Worm (Caenorhabditis elegans) whole organism, L4 larva: ENCODE data around the gene fubl-1.

Experiments used
- D1046.2 ChIP-seq: fragments of 200-800 bp; sonication (Bioruptor generic); IDR thresholded peaks from 2 replicates; pipeline ENCODE4 v1.3.6; 2022; ENCODE audit warnings: missing genetic modification characterization, missing compliant biosample characterization
- F10B5.3 ChIP-seq: sonication (generic microtip); optimal IDR thresholded peaks from 2 replicates; lab custom pipeline; 2016; ENCODE audit warnings: mild to moderate bottlenecking, missing genetic modification characterization, missing compliant biosample characterization
- F26F4.8 ChIP-seq: fragments of 200-800 bp; sonication (Bioruptor generic); conservative IDR thresholded peaks from 2 replicates; pipeline ENCODE4 v1.3.6; 2022; ENCODE audit warnings: missing genetic modification characterization, missing compliant biosample characterization
- F37D6.2 ChIP-seq: sonication (generic microtip); optimal IDR thresholded peaks from 2 replicates; lab custom pipeline; 2016; ENCODE audit warnings: mild to moderate bottlenecking, missing genetic modification characterization, missing compliant biosample characterization
- T26A8.4 ChIP-seq: fragments of 200-800 bp; sonication (Bioruptor generic); IDR thresholded peaks from 2 replicates; pipeline ENCODE4 v1.3.6; 2022; ENCODE audit warnings: missing genetic modification characterization, missing compliant biosample characterization
- Y48G9A.11 ChIP-seq: fragments of 200-800 bp; sonication (Bioruptor generic); IDR thresholded peaks from 2 replicates; pipeline ENCODE4 v1.3.6; 2022; ENCODE audit warnings: missing genetic modification reagents, missing genetic modification characterization, missing compliant biosample characterization
- ZK546.5 ChIP-seq, 2 experiments: sonication (generic microtip); optimal IDR thresholded peaks; 2 replicates each; lab custom pipeline; 2017; ENCODE audit warnings: missing biosample characterization in 2 of 2, missing genetic modification characterization in 2 of 2
- aha-1 ChIP-seq: fragments of 150-350 bp; peaks from one replicate; lab custom pipeline; 2014; ENCODE audit warnings: missing biosample characterization, missing genetic modification characterization
- arid-1 ChIP-seq: fragments of 200-800 bp; sonication (Bioruptor generic); conservative IDR thresholded peaks from 2 replicates; pipeline ENCODE4 v1.3.6; 2022; ENCODE audit warnings: missing genetic modification reagents, missing genetic modification characterization, missing compliant biosample characterization
- ceh-28 ChIP-seq: fragments of 150-350 bp; optimal IDR thresholded peaks from 2 replicates; lab custom pipeline; 2014; ENCODE audit warnings: missing biosample characterization, missing genetic modification reagents, missing genetic modification characterization
- ceh-44 ChIP-seq: fragments of 200-800 bp; sonication (Bioruptor generic); IDR thresholded peaks from 2 replicates; pipeline ENCODE4 v1.3.6; 2022; ENCODE audit warnings: missing genetic modification reagents, missing genetic modification characterization, missing compliant biosample characterization
- ceh-82 ChIP-seq: sonication (generic microtip); optimal IDR thresholded peaks from 2 replicates; lab custom pipeline; 2017; ENCODE audit warnings: missing biosample characterization, missing genetic modification characterization
- ces-1 ChIP-seq: fragments of 150-350 bp; sonication (generic microtip); optimal IDR thresholded peaks from 4 replicates; lab custom pipeline; 2014; ENCODE audit warnings: missing biosample characterization, missing genetic modification reagents, missing genetic modification characterization
- cey-2 ChIP-seq: sonication (generic microtip); optimal IDR thresholded peaks from 3 replicates; lab custom pipeline; 2017; ENCODE audit warnings: missing genetic modification characterization, mild to moderate bottlenecking, missing compliant biosample characterization, antibody characterized with exemption, borderline replicate concordance; ENCODE audit not compliant: insufficient read depth
- ctbp-1 ChIP-seq: fragments of 200-800 bp; sonication (Bioruptor generic); IDR thresholded peaks from 2 replicates; pipeline ENCODE4 v1.3.6; 2022; ENCODE audit warnings: missing genetic modification reagents, missing genetic modification characterization, missing compliant biosample characterization
- daf-12 ChIP-seq: fragments of 150-350 bp; optimal IDR thresholded peaks from 2 replicates; lab custom pipeline; 2014; ENCODE audit warnings: missing biosample characterization, missing genetic modification reagents, missing genetic modification characterization
- daf-16 ChIP-seq, 3 experiments: sonication (generic microtip); optimal IDR thresholded peaks; 2 replicates each; lab custom pipeline; 2016 to 2017; ENCODE audit warnings: missing genetic modification characterization in 3 of 3, missing genetic modification reagents in 3 of 3, mild to moderate bottlenecking in 2 of 3, missing compliant biosample characterization in 2 of 3, missing biosample characterization in 1 of 3, moderate library complexity in 1 of 3
- dmd-9 ChIP-seq: fragments of 200-800 bp; sonication (Bioruptor generic); IDR thresholded peaks from 2 replicates; pipeline ENCODE4 v1.3.6; 2022; ENCODE audit warnings: missing genetic modification reagents, missing genetic modification characterization, missing compliant biosample characterization
- egl-27 ChIP-seq: sonication (generic microtip); optimal IDR thresholded peaks from 3 replicates; lab custom pipeline; 2017; ENCODE audit warnings: missing biosample characterization, missing genetic modification reagents, missing genetic modification characterization
- egl-43 ChIP-seq: fragments of 200-800 bp; sonication (Bioruptor generic); IDR thresholded peaks from 2 replicates; pipeline ENCODE4 v1.3.6; 2022; ENCODE audit warnings: missing genetic modification reagents, missing genetic modification characterization, missing compliant biosample characterization
- fkh-10 ChIP-seq: fragments of 150-350 bp; optimal IDR thresholded peaks from 2 replicates; lab custom pipeline; 2014; ENCODE audit warnings: missing biosample characterization, missing genetic modification reagents, missing genetic modification characterization
- gei-8 ChIP-seq: fragments of 200-800 bp; sonication (Bioruptor generic); optimal IDR thresholded peaks from 2 replicates; lab custom pipeline; 2018; ENCODE audit warnings: mild to moderate bottlenecking, missing genetic modification characterization, missing compliant biosample characterization
- hif-1 ChIP-seq, 2 experiments: sonication (generic microtip); optimal IDR thresholded peaks; 2 replicates each; lab custom pipeline; 2016 to 2017; ENCODE audit warnings: missing compliant biosample characterization in 2 of 2, missing genetic modification characterization in 2 of 2, missing genetic modification reagents in 2 of 2, missing genotype in 2 of 2, mild to moderate bottlenecking in 1 of 2
- hlh-11 ChIP-seq: fragments of 200-800 bp; sonication (Bioruptor generic); optimal IDR thresholded peaks from 2 replicates; lab custom pipeline; 2018; ENCODE audit warnings: mild to moderate bottlenecking, missing genetic modification characterization, missing compliant biosample characterization
- hlh-30 ChIP-seq: sonication (generic microtip); optimal IDR thresholded peaks from 2 replicates; lab custom pipeline; 2017; ENCODE audit warnings: antibody characterized with exemption, mild to moderate bottlenecking, missing genetic modification characterization, missing compliant biosample characterization; ENCODE audit not compliant: insufficient read depth
- hmg-1.1 ChIP-seq: fragments of 200-800 bp; sonication (Bioruptor generic); IDR thresholded peaks from 2 replicates; pipeline ENCODE4 v1.3.6; 2022; ENCODE audit warnings: missing genetic modification reagents, missing genetic modification characterization, missing compliant biosample characterization
- lin-1 ChIP-seq: fragments of 200-800 bp; sonication (Bioruptor generic); IDR thresholded peaks from 2 replicates; pipeline ENCODE4 v1.3.6; 2022; ENCODE audit warnings: missing genetic modification reagents, missing genetic modification characterization, missing compliant biosample characterization
- lin-13 ChIP-seq: fragments of 150-350 bp; optimal IDR thresholded peaks from 2 replicates; lab custom pipeline; 2014; ENCODE audit warnings: missing biosample characterization, missing genetic modification reagents, missing genetic modification characterization
- lin-15B ChIP-seq: fragments of 150-350 bp; sonication (generic microtip); optimal IDR thresholded peaks from 3 replicates; lab custom pipeline; 2014; ENCODE audit warnings: missing biosample characterization, missing genetic modification characterization
- lin-38 ChIP-seq: fragments of 200-800 bp; sonication (Bioruptor generic); IDR thresholded peaks from 2 replicates; pipeline ENCODE4 v1.3.6; 2022; ENCODE audit warnings: missing genetic modification reagents, missing genetic modification characterization, missing compliant biosample characterization
- mdt-29 ChIP-seq: fragments of 200-800 bp; sonication (Bioruptor generic); IDR thresholded peaks from 2 replicates; pipeline ENCODE4 v1.3.6; 2022; ENCODE audit warnings: missing genetic modification reagents, missing genetic modification characterization, missing compliant biosample characterization
- mep-1 ChIP-seq: fragments of 150-350 bp; sonication (generic microtip); optimal IDR thresholded peaks from 3 replicates; lab custom pipeline; 2014; ENCODE audit warnings: missing biosample characterization, missing genetic modification characterization
- mxl-2 ChIP-seq: fragments of 200-800 bp; sonication (Bioruptor generic); conservative IDR thresholded peaks from 2 replicates; pipeline ENCODE4 v1.3.6; 2022; ENCODE audit warnings: missing genetic modification reagents, missing genetic modification characterization, missing compliant biosample characterization
- nhr-25 ChIP-seq: sonication (generic microtip); optimal IDR thresholded peaks from 2 replicates; lab custom pipeline; 2017; ENCODE audit warnings: missing genetic modification characterization, mild to moderate bottlenecking, missing compliant biosample characterization, antibody characterized with exemption, moderate library complexity, borderline replicate concordance; ENCODE audit not compliant: insufficient read depth
- nhr-48 ChIP-seq: sonication (generic microtip); optimal IDR thresholded peaks from 2 replicates; lab custom pipeline; 2016; ENCODE audit warnings: mild to moderate bottlenecking, missing genetic modification characterization, missing compliant biosample characterization
- nhr-6 ChIP-seq: fragments of 150-350 bp; optimal IDR thresholded peaks from 2 replicates; lab custom pipeline; 2014; ENCODE audit warnings: missing biosample characterization, missing genetic modification characterization
- nhr-76 ChIP-seq: fragments of 150-350 bp; optimal IDR thresholded peaks from 2 replicates; lab custom pipeline; 2014; ENCODE audit warnings: missing biosample characterization, missing genetic modification characterization
- nhr-77 ChIP-seq: fragments of 150-350 bp; optimal IDR thresholded peaks from 2 replicates; lab custom pipeline; 2014; ENCODE audit warnings: missing biosample characterization, missing genetic modification characterization
- php-3 ChIP-seq: fragments of 200-800 bp; sonication (Bioruptor generic); IDR thresholded peaks from 2 replicates; pipeline ENCODE4 v1.3.6; 2022; ENCODE audit warnings: missing genetic modification reagents, missing genetic modification characterization, missing compliant biosample characterization
- set-16 ChIP-seq: fragments of 200-800 bp; sonication (Bioruptor generic); IDR thresholded peaks from 2 replicates; pipeline ENCODE4 v1.3.6; 2022; ENCODE audit warnings: missing genetic modification reagents, missing genetic modification characterization, missing compliant biosample characterization
- skn-1 ChIP-seq: fragments of 150-350 bp; optimal IDR thresholded peaks from 2 replicates; lab custom pipeline; 2014; ENCODE audit warnings: missing biosample characterization, missing genetic modification characterization
- snpc-1.2 ChIP-seq: fragments of 200-800 bp; sonication (Bioruptor generic); IDR thresholded peaks from 2 replicates; pipeline ENCODE4 v1.3.6; 2022; ENCODE audit warnings: missing genetic modification reagents, missing genetic modification characterization, missing compliant biosample characterization
- snpc-4 ChIP-seq: fragments of 150-350 bp; optimal IDR thresholded peaks from 2 replicates; lab custom pipeline; 2014; ENCODE audit warnings: missing biosample characterization, missing genetic modification characterization
- spr-1 ChIP-seq: sonication (generic microtip); optimal IDR thresholded peaks from 2 replicates; lab custom pipeline; 2016; ENCODE audit warnings: mild to moderate bottlenecking, missing genetic modification characterization, missing compliant biosample characterization
- tra-1 ChIP-seq: fragments of 200-800 bp; sonication (Bioruptor generic); IDR thresholded peaks from 2 replicates; pipeline ENCODE4 v1.3.6; 2022; ENCODE audit warnings: missing genetic modification reagents, missing genetic modification characterization, missing compliant biosample characterization
- unc-130 ChIP-seq: sonication (generic microtip); optimal IDR thresholded peaks from 2 replicates; lab custom pipeline; 2016; ENCODE audit warnings: missing genetic modification reagents, missing genetic modification characterization, missing compliant biosample characterization
- vab-7 ChIP-seq: fragments of 200-800 bp; sonication (Bioruptor generic); IDR thresholded peaks from 2 replicates; pipeline ENCODE4 v1.3.6; 2022; ENCODE audit warnings: missing genetic modification reagents, missing genetic modification characterization, missing compliant biosample characterization
- zfp-2 ChIP-seq: sonication (generic microtip); optimal IDR thresholded peaks from 2 replicates; lab custom pipeline; 2016; ENCODE audit warnings: mild to moderate bottlenecking, missing genetic modification characterization, missing compliant biosample characterization
- zip-11 ChIP-seq: fragments of 200-800 bp; sonication (Bioruptor generic); IDR thresholded peaks from 2 replicates; pipeline ENCODE4 v1.3.6; 2022; ENCODE audit warnings: missing genetic modification characterization, missing compliant biosample characterization
- zip-2 ChIP-seq: fragments of 150-350 bp; optimal IDR thresholded peaks from 2 replicates; lab custom pipeline; 2014; ENCODE audit warnings: missing biosample characterization, missing genetic modification characterization
- ztf-11 ChIP-seq: fragments of 150-350 bp; optimal IDR thresholded peaks from 2 replicates; lab custom pipeline; 2014; ENCODE audit warnings: missing biosample characterization, missing genetic modification characterization

Gene fubl-1

DNA sequence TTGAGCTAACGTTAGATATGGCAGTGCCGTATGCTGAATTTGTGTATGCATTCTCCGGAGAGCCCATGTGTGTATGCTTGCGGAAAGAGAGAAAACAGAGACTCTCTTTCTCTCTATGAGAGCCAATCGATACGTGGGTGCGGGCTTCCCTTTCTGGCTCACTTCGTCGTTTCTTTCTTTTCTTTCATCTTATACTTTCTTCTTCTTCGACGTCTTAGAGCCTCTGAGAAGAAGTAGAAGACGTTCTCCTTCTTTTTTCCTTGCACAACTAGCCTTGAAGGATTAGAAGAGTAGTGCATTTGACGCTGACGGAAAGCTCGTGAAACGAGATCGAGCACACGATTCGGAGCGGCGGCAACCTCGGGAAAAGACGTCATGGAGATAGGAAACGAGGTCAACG is 35.2 kb upstream of the fubl-1 start:
- TF ChIP-seq daf-12 (tag; lab: Kevin White, UChicago): no peak
- no peak for TF ChIP-seq spr-1 (tag; lab: Kevin White, UChicago)
- TF ChIP-seq ceh-82 (tag; lab: Kevin White, UChicago): no peak
- peak; percentile 64 for TF ChIP-seq F37D6.2 (tag; lab: Kevin White, UChicago)
- no peak for TF ChIP-seq mxl-2 (GFP tag; lab: Robert Waterston, UW)
- TF ChIP-seq php-3 (GFP tag; lab: Robert Waterston, UW): no peak
- no peak for TF ChIP-seq vab-7
- TF ChIP-seq hif-1 (tag; optimal IDR thresholded peaks at IDR 0.05; lab: Kevin White, UChicago): peak in 1 of 2 experiments; percentile 29
- TF ChIP-seq daf-16 (GFP tag; optimal IDR thresholded peaks at IDR 0.05; lab: Kevin White, UChicago): no peak
- no peak for TF ChIP-seq daf-16 (tag; optimal IDR thresholded peaks at IDR 0.05; lab: Kevin White, UChicago)
- TF ChIP-seq lin-15B: no peak
- peak; percentile 7; the same call in 1 of the 2 replicates for TF ChIP-seq set-16 (GFP tag; lab: Robert Waterston, UW)
- TF ChIP-seq hmg-1.1: peak; percentile 76; the same call in 1 of the 2 replicates
- no peak for TF ChIP-seq snpc-1.2 (GFP tag; lab: Robert Waterston, UW)
- no peak for TF ChIP-seq lin-1
- peak; percentile 24 for TF ChIP-seq hlh-30
- TF ChIP-seq gei-8 (GFP tag; lab: Kevin White, UChicago): no peak
- TF ChIP-seq nhr-48: no peak
- no peak for TF ChIP-seq zip-2 (tag; lab: Kevin White, UChicago)
- no peak for TF ChIP-seq lin-38 (GFP tag; lab: Robert Waterston, UW)
- TF ChIP-seq ces-1 (GFP tag; lab: Kevin White, UChicago): no peak
- TF ChIP-seq zfp-2 (tag; lab: Kevin White, UChicago): no peak
- TF ChIP-seq lin-13 (GFP tag; lab: Kevin White, UChicago): no peak
- no peak for TF ChIP-seq skn-1 (tag; lab: Kevin White, UChicago)
- TF ChIP-seq ztf-11 (tag; lab: Kevin White, UChicago): no peak
- TF ChIP-seq unc-130: no peak
- TF ChIP-seq hlh-11: no peak
- TF ChIP-seq nhr-6 (tag; lab: Kevin White, UChicago): no peak
- TF ChIP-seq nhr-76: no peak
- TF ChIP-seq snpc-4 (tag; lab: Kevin White, UChicago): no peak
- TF ChIP-seq mdt-29 (GFP tag; lab: Robert Waterston, UW): no peak
- TF ChIP-seq tra-1: no peak
- TF ChIP-seq nhr-25: no peak
- no peak for TF ChIP-seq F26F4.8
- no peak for TF ChIP-seq cey-2 (tag; lab: Kevin White, UChicago)
- TF ChIP-seq F10B5.3: no peak
- TF ChIP-seq Y48G9A.11: no peak
- no peak for TF ChIP-seq T26A8.4 (GFP tag; lab: Robert Waterston, UW)
- no peak for TF ChIP-seq ZK546.5 (tag; optimal IDR thresholded peaks at IDR 0.05; lab: Kevin White, UChicago)
- TF ChIP-seq zip-11 (GFP tag; lab: Robert Waterston, UW): no peak
- TF ChIP-seq aha-1 (tag; lab: Kevin White, UChicago): peak; percentile 69
- TF ChIP-seq ceh-28 (tag; lab: Kevin White, UChicago): peak; percentile 62
- no peak for TF ChIP-seq egl-43 (GFP tag; lab: Robert Waterston, UW)
- no peak for TF ChIP-seq D1046.2 (GFP tag; lab: Robert Waterston, UW)
- no peak for TF ChIP-seq egl-27
- peak; percentile 45 for TF ChIP-seq mep-1
- TF ChIP-seq ctbp-1 (GFP tag; lab: Robert Waterston, UW): 0 out of 2 replicates have a peak, but pooled peaks have one; percentile 8
- peak; percentile 94 for TF ChIP-seq fkh-10 (GFP tag; lab: Kevin White, UChicago)
- TF ChIP-seq nhr-77 (tag; lab: Kevin White, UChicago): no peak
- no peak for TF ChIP-seq arid-1 (GFP tag; lab: Robert Waterston, UW)
- no peak for TF ChIP-seq dmd-9 (GFP tag; lab: Robert Waterston, UW)
- TF ChIP-seq ceh-44 (GFP tag; lab: Robert Waterston, UW): no peak
